Fruit fly (Drosophila melanogaster) whole organism, embryonic: ENCODE measurements around the gene CG17364.

Source experiments
- Abd-B ChIP-seq: fragments of 200-800 bp; sonication (Bioruptor generic); optimal IDR thresholded peaks from 2 replicates; lab custom pipeline; 2018; ENCODE audit warnings: missing biosample characterization, mild to moderate bottlenecking, missing genetic modification characterization, moderate library complexity
- B-H2 ChIP-seq: fragments of 200-800 bp; sonication (Bioruptor generic); optimal IDR thresholded peaks from 2 replicates; lab custom pipeline; 2018; ENCODE audit warnings: missing biosample characterization, mild to moderate bottlenecking, missing genetic modification characterization
- CG10321 ChIP-seq: fragments of 200-800 bp; sonication (Bioruptor generic); IDR thresholded peaks from 2 replicates; pipeline ENCODE4 v1.3.6; 2022; ENCODE audit warnings: missing biosample characterization, missing genetic modification characterization
- CG11723 ChIP-seq: fragments of 200-800 bp; sonication (Bioruptor generic); optimal IDR thresholded peaks from 2 replicates; lab custom pipeline; 2017; ENCODE audit warnings: missing biosample characterization, mild to moderate bottlenecking, missing genetic modification characterization
- CG13775 ChIP-seq: fragments of 200-800 bp; sonication (Bioruptor generic); optimal IDR thresholded peaks from 3 replicates; lab custom pipeline; 2017; ENCODE audit warnings: missing biosample characterization, mild to moderate bottlenecking, missing genetic modification characterization
- CG13894 ChIP-seq: fragments of 200-800 bp; sonication (Bioruptor generic); optimal IDR thresholded peaks from 3 replicates; lab custom pipeline; 2018; ENCODE audit warnings: missing biosample characterization, mild to moderate bottlenecking, missing genetic modification characterization, moderate library complexity
- CG15479 ChIP-seq: fragments of 200-800 bp; sonication (Bioruptor generic); optimal IDR thresholded peaks from 3 replicates; lab custom pipeline; 2019; ENCODE audit warnings: missing biosample characterization, mild to moderate bottlenecking, missing genetic modification characterization, moderate library complexity
- CG18476 ChIP-seq: fragments of 200-800 bp; sonication (Bioruptor generic); optimal IDR thresholded peaks from 2 replicates; lab custom pipeline; 2016; ENCODE audit warnings: missing biosample characterization, mild to moderate bottlenecking, missing genetic modification characterization
- CG32532 ChIP-seq: fragments of 200-800 bp; sonication (Bioruptor generic); IDR thresholded peaks from 2 replicates; pipeline ENCODE4 v1.3.6; 2022; ENCODE audit warnings: missing biosample characterization, missing genetic modification characterization
- CG43689 ChIP-seq: fragments of 200-800 bp; sonication (Bioruptor generic); IDR thresholded peaks from 2 replicates; pipeline ENCODE4 v1.3.6; 2022; ENCODE audit warnings: missing biosample characterization, missing genetic modification characterization
- CG4404 ChIP-seq: fragments of 200-800 bp; sonication (Bioruptor generic); IDR thresholded peaks from 2 replicates; pipeline ENCODE4 v1.3.6; 2022; ENCODE audit warnings: missing biosample characterization, missing genetic modification characterization
- CG5245 ChIP-seq: fragments of 200-800 bp; sonication (Bioruptor generic); optimal IDR thresholded peaks from 3 replicates; lab custom pipeline; 2016; ENCODE audit warnings: missing biosample characterization, missing genetic modification characterization
- CG7556 ChIP-seq: fragments of 200-800 bp; sonication (Bioruptor generic); optimal IDR thresholded peaks from 2 replicates; lab custom pipeline; 2017; ENCODE audit warnings: missing biosample characterization, mild to moderate bottlenecking, missing genetic modification characterization
- CG7839 ChIP-seq: fragments of 200-800 bp; sonication (Bioruptor generic); optimal IDR thresholded peaks from 3 replicates; lab custom pipeline; 2018; ENCODE audit warnings: missing biosample characterization, mild to moderate bottlenecking, missing genetic modification characterization, moderate library complexity
- CG8089 ChIP-seq: fragments of 200-800 bp; sonication (Bioruptor generic); optimal IDR thresholded peaks from 3 replicates; lab custom pipeline; 2016; ENCODE audit warnings: missing biosample characterization, missing genetic modification characterization
- CG8359 ChIP-seq: fragments of 200-800 bp; sonication (Bioruptor generic); optimal IDR thresholded peaks from 2 replicates; lab custom pipeline; 2017; ENCODE audit warnings: missing biosample characterization, mild to moderate bottlenecking, missing genetic modification characterization, borderline replicate concordance
- CG8765 ChIP-seq: fragments of 200-800 bp; sonication (Bioruptor generic); IDR thresholded peaks from 2 replicates; pipeline ENCODE4 v1.3.6; 2022; ENCODE audit warnings: missing biosample characterization, missing genetic modification characterization
- CG9437 ChIP-seq: fragments of 200-800 bp; sonication (Bioruptor generic); optimal IDR thresholded peaks from 2 replicates; lab custom pipeline; 2018; ENCODE audit warnings: missing biosample characterization, mild to moderate bottlenecking, missing genetic modification characterization
- Chrac-16 ChIP-seq: fragments of 200-800 bp; sonication (Bioruptor generic); optimal IDR thresholded peaks from 3 replicates; lab custom pipeline; 2016; ENCODE audit warnings: missing biosample characterization, missing genetic modification characterization
- Dp ChIP-seq: fragments of 200-800 bp; sonication (Bioruptor generic); optimal IDR thresholded peaks from 2 replicates; lab custom pipeline; 2018; ENCODE audit warnings: missing biosample characterization, mild to moderate bottlenecking, missing genetic modification characterization, moderate library complexity
- ERR ChIP-seq: fragments of 200-800 bp; sonication (Bioruptor generic); optimal IDR thresholded peaks from 2 replicates; lab custom pipeline; 2016; ENCODE audit warnings: missing biosample characterization, missing genetic modification characterization
- HLHmδ ChIP-seq: fragments of 200-800 bp; sonication (Bioruptor generic); optimal IDR thresholded peaks from 2 replicates; lab custom pipeline; 2018; ENCODE audit warnings: missing biosample characterization, mild to moderate bottlenecking, missing genetic modification characterization, moderate library complexity
- Hey ChIP-seq: fragments of 200-800 bp; sonication (Bioruptor generic); optimal IDR thresholded peaks from 3 replicates; lab custom pipeline; 2018; ENCODE audit warnings: missing biosample characterization, mild to moderate bottlenecking, missing genetic modification characterization
- HmgZ ChIP-seq: fragments of 200-800 bp; sonication (Bioruptor generic); optimal IDR thresholded peaks from 2 replicates; lab custom pipeline; 2018; ENCODE audit warnings: missing biosample characterization, mild to moderate bottlenecking, missing genetic modification characterization
- Hmr ChIP-seq: fragments of 200-800 bp; sonication (Bioruptor generic); optimal IDR thresholded peaks from 3 replicates; lab custom pipeline; 2017; ENCODE audit warnings: mild to moderate bottlenecking, missing biosample characterization, missing genetic modification reagents, missing genetic modification characterization
- Ravus ChIP-seq: fragments of 200-800 bp; sonication (Bioruptor generic); IDR thresholded peaks from 2 replicates; pipeline ENCODE4 v1.3.6; 2022; ENCODE audit warnings: missing biosample characterization, missing genetic modification characterization
- Six4 ChIP-seq: fragments of 200-800 bp; sonication (Bioruptor generic); optimal IDR thresholded peaks from 2 replicates; lab custom pipeline; 2016; ENCODE audit warnings: missing biosample characterization, missing genetic modification characterization
- Sox100B ChIP-seq: fragments of 200-800 bp; sonication (Bioruptor generic); optimal IDR thresholded peaks from 3 replicates; lab custom pipeline; 2018; ENCODE audit warnings: missing biosample characterization, mild to moderate bottlenecking, missing genetic modification characterization
- Sry-β ChIP-seq: fragments of 200-800 bp; sonication (Bioruptor generic); optimal IDR thresholded peaks from 2 replicates; lab custom pipeline; 2018; ENCODE audit warnings: missing biosample characterization, mild to moderate bottlenecking, missing genetic modification characterization, moderate library complexity
- cato ChIP-seq: fragments of 200-800 bp; sonication (Bioruptor generic); optimal IDR thresholded peaks from 2 replicates; lab custom pipeline; 2016; ENCODE audit warnings: missing biosample characterization, missing genetic modification characterization, borderline replicate concordance
- dimm ChIP-seq: fragments of 200-800 bp; sonication (Bioruptor generic); IDR thresholded peaks from 2 replicates; pipeline ENCODE4 v1.3.6; 2022; ENCODE audit warnings: missing biosample characterization, missing genetic modification characterization
- dmrt11E ChIP-seq: fragments of 200-800 bp; sonication (Bioruptor generic); optimal IDR thresholded peaks from 3 replicates; lab custom pipeline; 2018; ENCODE audit warnings: missing biosample characterization, mild to moderate bottlenecking, missing genetic modification characterization, moderate library complexity
- fd3F ChIP-seq: fragments of 200-800 bp; sonication (Bioruptor generic); optimal IDR thresholded peaks from 2 replicates; lab custom pipeline; 2018; ENCODE audit warnings: missing biosample characterization, mild to moderate bottlenecking, missing genetic modification characterization, moderate library complexity
- gce ChIP-seq: fragments of 200-800 bp; sonication (Bioruptor generic); IDR thresholded peaks from 3 replicates; pipeline ENCODE4 v1.3.6; 2022; ENCODE audit warnings: missing biosample characterization, missing genetic modification characterization
- gfzf ChIP-seq: fragments of 200-800 bp; sonication (Bioruptor generic); optimal IDR thresholded peaks from 2 replicates; lab custom pipeline; 2016; ENCODE audit warnings: missing biosample characterization, mild to moderate bottlenecking, missing genetic modification characterization, moderate library complexity
- nom ChIP-seq: fragments of 200-800 bp; sonication (Bioruptor generic); optimal IDR thresholded peaks from 2 replicates; lab custom pipeline; 2017; ENCODE audit warnings: missing biosample characterization, missing genetic modification characterization, mild to moderate bottlenecking, moderate library complexity, missing genetic modification reagents
- otp ChIP-seq: fragments of 200-800 bp; sonication (Bioruptor generic); IDR thresholded peaks from 3 replicates; pipeline ENCODE4, ENCODE4 v1.3.6; 2022; ENCODE audit warnings: missing biosample characterization, missing genetic modification characterization
- pfk ChIP-seq: fragments of 200-800 bp; sonication (Bioruptor generic); optimal IDR thresholded peaks from 2 replicates; lab custom pipeline; 2018; ENCODE audit warnings: missing biosample characterization, mild to moderate bottlenecking, missing genetic modification characterization, moderate library complexity
- pho ChIP-seq: fragments of 200-800 bp; sonication (Bioruptor generic); optimal IDR thresholded peaks from 2 replicates; lab custom pipeline; 2016; ENCODE audit warnings: missing biosample characterization, missing genetic modification characterization
- psq ChIP-seq: fragments of 200-800 bp; sonication (Bioruptor generic); optimal IDR thresholded peaks from 2 replicates; lab custom pipeline; 2017; ENCODE audit warnings: missing biosample characterization, missing genetic modification characterization
- run ChIP-seq: fragments of 200-800 bp; sonication (Bioruptor generic); optimal IDR thresholded peaks from 3 replicates; lab custom pipeline; 2018; ENCODE audit warnings: missing biosample characterization, mild to moderate bottlenecking, missing genetic modification characterization
- sens ChIP-seq: fragments of 200-800 bp; sonication (Bioruptor generic); peaks from one replicate; lab custom pipeline; 2016; ENCODE audit warnings: missing biosample characterization, missing genetic modification characterization
- slbo ChIP-seq: fragments of 200-800 bp; sonication (Bioruptor generic); IDR thresholded peaks from 2 replicates; pipeline ENCODE4 v1.3.6; 2022; ENCODE audit warnings: missing biosample characterization, missing genetic modification characterization
- so ChIP-seq: fragments of 200-800 bp; sonication (Bioruptor generic); IDR thresholded peaks from 3 replicates; pipeline ENCODE4 v1.3.6; 2022; ENCODE audit warnings: missing biosample characterization, missing genetic modification characterization
- ssp ChIP-seq: fragments of 200-800 bp; sonication (Bioruptor generic); IDR thresholded peaks from 2 replicates; pipeline ENCODE4 v1.3.6; 2022; ENCODE audit warnings: missing biosample characterization, missing genetic modification characterization
- tgo ChIP-seq: fragments of 200-800 bp; sonication (Bioruptor generic); IDR thresholded peaks from 3 replicates; pipeline ENCODE4 v1.3.6; 2022; ENCODE audit warnings: missing biosample characterization, missing genetic modification characterization
- tin ChIP-seq: fragments of 200-800 bp; sonication (Bioruptor generic); optimal IDR thresholded peaks from 3 replicates; lab custom pipeline; 2016; ENCODE audit warnings: missing biosample characterization, missing genetic modification characterization
- vfl ChIP-seq: fragments of 200-800 bp; sonication (Bioruptor generic); optimal IDR thresholded peaks from 2 replicates; lab custom pipeline; 2016; ENCODE audit warnings: missing biosample characterization, missing genetic modification characterization
- wor ChIP-seq: fragments of 200-800 bp; sonication (Bioruptor generic); IDR thresholded peaks from 2 replicates; pipeline ENCODE4 v1.3.6; 2022; ENCODE audit warnings: missing biosample characterization, missing genetic modification characterization

Gene CG17364

dm6 chr3L:14003297-14004040, 10.3 kb upstream of the CG17364 start (continued):
- TF ChIP-seq CG5245 (GFP tag; lab: Kevin White, UChicago) (no peak), cato (GFP tag; lab: Kevin White, UChicago) (no peak), CG18476 (GFP tag; lab: Kevin White, UChicago) (no peak), tgo (GFP tag; lab: Robert Waterston, UW) (no peak), CG8359 (GFP tag; lab: Kevin White, UChicago) (no peak), sens (GFP tag; lab: Kevin White, UChicago) (peak; percentile 88), run (tag; lab: Kevin White, UChicago) (no peak), CG43689 (GFP tag; lab: Robert Waterston, UW) (no peak), slbo (GFP tag; lab: Robert Waterston, UW) (peak; percentile 20; the same call in 1 of the 2 replicates), CG8089 (GFP tag; lab: Kevin White, UChicago) (no peak), Chrac-16 (GFP tag; lab: Kevin White, UChicago) (no peak), ssp (GFP tag; lab: Robert Waterston, UW) (no peak), so (GFP tag; lab: Robert Waterston, UW) (no peak), Abd-B (GFP tag; lab: Kevin White, UChicago) (no peak), nom (GFP tag; lab: Kevin White, UChicago) (peak; percentile 37), pho (no peak), ERR (GFP tag; lab: Kevin White, UChicago) (no peak), CG9437 (GFP tag; lab: Kevin White, UChicago) (peak; percentile 93), CG32532 (GFP tag; lab: Robert Waterston, UW) (0 out of 2 replicates have a peak, but pooled peaks have one; percentile 5), pfk (GFP tag; lab: Kevin White, UChicago) (no peak), fd3F (GFP tag; lab: Kevin White, UChicago) (no peak), CG7839 (tag; lab: Kevin White, UChicago) (peak; percentile 21), CG15479 (GFP tag; lab: Kevin White, UChicago) (peak; percentile 68), tin (GFP tag; lab: Kevin White, UChicago) (no peak), Sox100B (GFP tag; lab: Kevin White, UChicago) (peak; percentile 3), psq (no peak), Dp (GFP tag; lab: Kevin White, UChicago) (no peak), HmgZ (tag; lab: Kevin White, UChicago) (no peak), gce (no peak)

dm6 chr3L:14002524-14003135, 9.4 kb upstream of the CG17364 start:
- TF ChIP-seq Ravus (GFP tag; lab: Robert Waterston, UW) = no peak
- peak; percentile 52; the same call in 1 of the 3 replicates for TF ChIP-seq otp (GFP tag; lab: Robert Waterston, UW)
- TF ChIP-seq HLHmδ (GFP tag; lab: Kevin White, UChicago) = no peak
- no peak for TF ChIP-seq CG11723 (GFP tag; lab: Kevin White, UChicago)
- TF ChIP-seq Six4 (GFP tag; lab: Kevin White, UChicago) = no peak
- no peak for TF ChIP-seq dmrt11E (tag; lab: Kevin White, UChicago)
- TF ChIP-seq CG13894 = peak; percentile 51
- TF ChIP-seq Hmr (GFP tag; lab: Kevin White, UChicago) = no peak
- TF ChIP-seq dimm (GFP tag; lab: Robert Waterston, UW) = no peak
- TF ChIP-seq CG7556 = no peak
- TF ChIP-seq CG4404 (GFP tag; lab: Robert Waterston, UW) = no peak
- peak; percentile 99 for TF ChIP-seq CG10321
- TF ChIP-seq gfzf = peak; percentile 72
- TF ChIP-seq vfl (GFP tag; lab: Kevin White, UChicago) = no peak
- TF ChIP-seq wor (GFP tag; lab: Robert Waterston, UW) = no peak
- no peak for TF ChIP-seq Hey (tag; lab: Kevin White, UChicago)
- TF ChIP-seq B-H2 (GFP tag; lab: Kevin White, UChicago) = peak; percentile 58
- TF ChIP-seq Sry-β (GFP tag; lab: Kevin White, UChicago) = no peak
- peak; percentile 60 for TF ChIP-seq HmgZ (tag; lab: Kevin White, UChicago)
- no peak for TF ChIP-seq CG13775 (GFP tag; lab: Kevin White, UChicago)
- no peak for TF ChIP-seq CG8765 (GFP tag; lab: Robert Waterston, UW)
